Worm (Caenorhabditis elegans): ENCODE data around the gene damt-1.

damt-1 gene

ce11 chrII:5745088-5745487 lies 25.1 kb downstream of the damt-1 start, which contains the start of gene F10C1.9:
F10C1.9 (minus strand) TSS chrII:5745284.
- TF ChIP-seq elt-2 (tag; optimal IDR thresholded peaks at IDR 0.05) (peak; percentile 3), ceh-2 (tag; optimal IDR thresholded peaks at IDR 0.05) (no peak)

- no peak for TF ChIP-seq hlh-8 (tag; optimal IDR thresholded peaks at IDR 0.05)
- TF ChIP-seq fkh-6 (tag; optimal IDR thresholded peaks at IDR 0.05), result no peak
- TF ChIP-seq hlh-15 (tag; optimal IDR thresholded peaks at IDR 0.05), result no peak
- no peak for TF ChIP-seq ceh-2 (tag; optimal IDR thresholded peaks at IDR 0.05)
- TF ChIP-seq unc-3 (GFP tag; conservative IDR thresholded peaks at IDR 0.05), result no peak
- TF ChIP-seq unc-3 (tag; optimal IDR thresholded peaks at IDR 0.05), result no peak
- TF ChIP-seq C08G9.2 (tag; optimal IDR thresholded peaks at IDR 0.05), result no peak
- TF ChIP-seq ceh-9 (tag; optimal IDR thresholded peaks at IDR 0.05), result no peak
- no peak for TF ChIP-seq elt-2 (tag; optimal IDR thresholded peaks at IDR 0.05)
- no peak for TF ChIP-seq ztf-16 (tag; optimal IDR thresholded peaks at IDR 0.05)
- no peak for TF ChIP-seq fkh-10 (GFP tag; optimal IDR thresholded peaks at IDR 0.05)
- TF ChIP-seq zip-5 (tag; optimal IDR thresholded peaks at IDR 0.05), result no peak
- no peak for TF ChIP-seq unc-86 (tag; optimal IDR thresholded peaks at IDR 0.05)
- TF ChIP-seq nhr-232 (tag; optimal IDR thresholded peaks at IDR 0.05), result no peak
- TF ChIP-seq T23F11.4 (GFP tag; optimal IDR thresholded peaks at IDR 0.05), result no peak
- TF ChIP-seq hlh-6 (tag; optimal IDR thresholded peaks at IDR 0.05), result no peak
- no peak for TF ChIP-seq nhr-11 (tag; optimal IDR thresholded peaks at IDR 0.05)
- no peak for TF ChIP-seq sox-4 (tag; optimal IDR thresholded peaks at IDR 0.05)
- TF ChIP-seq nfya-1 (tag; optimal IDR thresholded peaks at IDR 0.05), result no peak
- TF ChIP-seq dve-1 (tag; optimal IDR thresholded peaks at IDR 0.05), result no peak
- no peak for TF ChIP-seq ceh-14 (tag; optimal IDR thresholded peaks at IDR 0.05)
Observed at ce11 chrII:5747312-5747711, 27.4 kb downstream of the damt-1 start.

ce11 chrII:5748395-5748794 lies 28.4 kb downstream of the damt-1 start:
- TF ChIP-seq unc-42 (tag; optimal IDR thresholded peaks at IDR 0.05) (no peak), elt-2 (tag; optimal IDR thresholded peaks at IDR 0.05) (peak; percentile 93), gmeb-2 (tag; optimal IDR thresholded peaks at IDR 0.05) (no peak), rnt-1 (tag; optimal IDR thresholded peaks at IDR 0.05) (no peak), ceh-34 (tag; optimal IDR thresholded peaks at IDR 0.05) (no peak), fkh-6 (tag; optimal IDR thresholded peaks at IDR 0.05) (no peak)

- TF ChIP-seq dmd-4 (tag; optimal IDR thresholded peaks at IDR 0.05; ENCODE audit: borderline replicate concordance) (no peak), ceh-14 (tag; optimal IDR thresholded peaks at IDR 0.05) (no peak), elt-2 (tag; optimal IDR thresholded peaks at IDR 0.05) (peak; percentile 92), ceh-19 (GFP tag; optimal IDR thresholded peaks at IDR 0.05) (no peak), Y22D7AL.16 (tag; optimal IDR thresholded peaks at IDR 0.05) (no peak)
Observed at ce11 chrII:5749733-5750238, 29.8 kb downstream of the damt-1 start, which contains the start of gene ifb-2. ifb-2 (plus strand) TSS chrII:5750188.

ce11 chrII:5751353-5751752 lies 31.4 kb downstream of the damt-1 start:
- TF ChIP-seq hlh-30 (tag; optimal IDR thresholded peaks at IDR 0.05; ENCODE audit: insufficient read depth) (no peak), odd-2 (tag; optimal IDR thresholded peaks at IDR 0.05) (no peak), unc-3 (GFP tag; conservative IDR thresholded peaks at IDR 0.05) (no peak), unc-3 (tag; optimal IDR thresholded peaks at IDR 0.05) (no peak), che-1 (tag; optimal IDR thresholded peaks at IDR 0.05) (no peak), fkh-6 (tag; optimal IDR thresholded peaks at IDR 0.05) (no peak), elt-2 (tag; optimal IDR thresholded peaks at IDR 0.05) (peak; percentile 83), sox-2 (GFP tag; IDR thresholded peaks at IDR 0.05) (no peak), pros-1 (tag; optimal IDR thresholded peaks at IDR 0.05) (no peak)
